Fruit fly (Drosophila melanogaster) whole organism, pupa: ENCODE data around the gene ari-1.

Source experiments
- CG10348 ChIP-seq: fragments of 200-800 bp; sonication (Bioruptor generic); IDR thresholded peaks from 2 replicates; pipeline ENCODE4 v1.3.6; 2022; ENCODE audit warnings: missing biosample characterization, missing genetic modification characterization
- CG13204 ChIP-seq: fragments of 200-800 bp; sonication (Bioruptor generic); optimal IDR thresholded peaks from 2 replicates; lab custom pipeline; 2018; ENCODE audit warnings: missing biosample characterization, mild to moderate bottlenecking, missing genetic modification characterization, moderate library complexity
- CG15710 ChIP-seq: fragments of 200-800 bp; sonication (Bioruptor generic); optimal IDR thresholded peaks from 2 replicates; lab custom pipeline; 2018; ENCODE audit warnings: missing biosample characterization, mild to moderate bottlenecking, missing genetic modification characterization, moderate library complexity
- CG17806 ChIP-seq: fragments of 200-800 bp; sonication (Bioruptor generic); optimal IDR thresholded peaks from 2 replicates; lab custom pipeline; 2018; ENCODE audit warnings: missing biosample characterization, mild to moderate bottlenecking, missing genetic modification characterization, moderate library complexity
- CG4496 ChIP-seq: fragments of 200-800 bp; sonication (Bioruptor generic); IDR thresholded peaks from 3 replicates; pipeline ENCODE4 v1.3.6; 2022; ENCODE audit warnings: missing biosample characterization, missing genetic modification characterization
- CG8159 ChIP-seq: fragments of 200-800 bp; sonication (Bioruptor generic); optimal IDR thresholded peaks from 3 replicates; lab custom pipeline; 2018; ENCODE audit warnings: missing biosample characterization, mild to moderate bottlenecking, missing genetic modification characterization, moderate library complexity
- D1 ChIP-seq: fragments of 200-800 bp; sonication (Bioruptor generic); optimal IDR thresholded peaks from 2 replicates; lab custom pipeline; 2018; ENCODE audit warnings: missing biosample characterization, mild to moderate bottlenecking, missing genetic modification characterization, moderate library complexity
- EcR ChIP-seq: fragments of 200-800 bp; sonication (Bioruptor generic); optimal IDR thresholded peaks from 3 replicates; lab custom pipeline; 2019; ENCODE audit warnings: missing biosample characterization, missing genetic modification characterization, mild to moderate bottlenecking, moderate library complexity, missing genetic modification reagents
- Pif1A ChIP-seq: fragments of 200-800 bp; sonication (Bioruptor generic); optimal IDR thresholded peaks from 3 replicates; lab custom pipeline; 2016; ENCODE audit warnings: missing biosample characterization, missing genetic modification characterization
- Pif1B ChIP-seq: fragments of 200-800 bp; sonication (Bioruptor generic); optimal IDR thresholded peaks from 3 replicates; lab custom pipeline; 2016; ENCODE audit warnings: missing biosample characterization, missing genetic modification characterization

dm6 chrX:18138297-18138696 lies 713 bp upstream of the ari-1 start, which contains the start of gene CG43229:
- TF ChIP-seq D1 (tag; lab: Kevin White, UChicago): no peak
- no peak for TF ChIP-seq CG4496
- no peak for TF ChIP-seq CG13204 (GFP tag; lab: Kevin White, UChicago)
- no peak for TF ChIP-seq CG15710
- no peak for TF ChIP-seq EcR (GFP tag; lab: Kevin White, UChicago)
- TF ChIP-seq CG10348 (GFP tag; lab: Robert Waterston, UW): no peak
- no peak for TF ChIP-seq Pif1A (GFP tag; lab: Kevin White, UChicago)
- no peak for TF ChIP-seq CG8159 (tag; lab: Kevin White, UChicago)
- no peak for TF ChIP-seq Pif1B (GFP tag; lab: Kevin White, UChicago)
- TF ChIP-seq CG17806 (tag; lab: Kevin White, UChicago): no peak
